Fruit fly (Drosophila melanogaster) whole organism, embryonic: ENCODE results near the gene CG8292.

Source experiments
- Bteb2 ChIP-seq: fragments of 200-800 bp; sonication (Bioruptor generic); optimal IDR thresholded peaks from 2 replicates; lab custom pipeline; 2016; ENCODE audit warnings: missing biosample characterization, missing genetic modification characterization
- CG12299 ChIP-seq: fragments of 200-800 bp; sonication (Bioruptor generic); optimal IDR thresholded peaks from 2 replicates; lab custom pipeline; 2018; ENCODE audit warnings: missing biosample characterization, mild to moderate bottlenecking, missing genetic modification characterization
- CG12391 ChIP-seq: fragments of 200-800 bp; sonication (Bioruptor generic); optimal IDR thresholded peaks from 3 replicates; lab custom pipeline; 2018; ENCODE audit warnings: missing biosample characterization, mild to moderate bottlenecking, missing genetic modification characterization, moderate library complexity
- CG15514 ChIP-seq: fragments of 200-800 bp; sonication (Bioruptor generic); optimal IDR thresholded peaks from 3 replicates; lab custom pipeline; 2017; ENCODE audit warnings: missing biosample characterization, missing genetic modification characterization, mild to moderate bottlenecking, moderate library complexity, missing genetic modification reagents
- CG17361 ChIP-seq: fragments of 200-800 bp; sonication (Bioruptor generic); IDR thresholded peaks from 3 replicates; pipeline ENCODE4 v1.3.6; 2022; ENCODE audit warnings: missing biosample characterization, missing genetic modification characterization
- CG17612 ChIP-seq: fragments of 200-800 bp; sonication (Bioruptor generic); IDR thresholded peaks from 2 replicates; pipeline ENCODE4 v1.3.6; 2022; ENCODE audit warnings: missing biosample characterization, missing genetic modification characterization
- CG18476 ChIP-seq: fragments of 200-800 bp; sonication (Bioruptor generic); optimal IDR thresholded peaks from 2 replicates; lab custom pipeline; 2016; ENCODE audit warnings: missing biosample characterization, mild to moderate bottlenecking, missing genetic modification characterization
- CG2120 ChIP-seq: fragments of 200-800 bp; sonication (Bioruptor generic); optimal IDR thresholded peaks from 3 replicates; lab custom pipeline; 2016; ENCODE audit warnings: missing biosample characterization, missing genetic modification characterization
- CG31441 ChIP-seq: fragments of 200-800 bp; sonication (Bioruptor generic); IDR thresholded peaks from 2 replicates; pipeline ENCODE4 v1.3.6; 2022; ENCODE audit warnings: missing biosample characterization, missing genetic modification characterization
- CG3281 ChIP-seq: fragments of 200-800 bp; sonication (Bioruptor generic); optimal IDR thresholded peaks from 3 replicates; lab custom pipeline; 2017; ENCODE audit warnings: missing biosample characterization, mild to moderate bottlenecking, missing genetic modification characterization
- CG4282 ChIP-seq: fragments of 200-800 bp; sonication (Bioruptor generic); optimal IDR thresholded peaks from 2 replicates; lab custom pipeline; 2016; ENCODE audit warnings: missing biosample characterization, missing genetic modification characterization
- CG6813 ChIP-seq: fragments of 200-800 bp; sonication (Bioruptor generic); optimal IDR thresholded peaks from 2 replicates; lab custom pipeline; 2017; ENCODE audit warnings: missing biosample characterization, missing genetic modification characterization, mild to moderate bottlenecking, moderate library complexity, missing genetic modification reagents
- CG6854 ChIP-seq: fragments of 200-800 bp; sonication (Bioruptor generic); optimal IDR thresholded peaks from 3 replicates; lab custom pipeline; 2017; ENCODE audit warnings: missing biosample characterization, mild to moderate bottlenecking, missing genetic modification characterization
- CG9727 ChIP-seq: fragments of 200-800 bp; sonication (Bioruptor generic); optimal IDR thresholded peaks from 3 replicates; lab custom pipeline; 2017; ENCODE audit warnings: missing biosample characterization, mild to moderate bottlenecking, missing genetic modification characterization
- CG9876 ChIP-seq: fragments of 200-800 bp; sonication (Bioruptor generic); optimal IDR thresholded peaks from 2 replicates; lab custom pipeline; 2016; ENCODE audit warnings: missing biosample characterization, missing genetic modification characterization
- D ChIP-seq, 2 experiments: fragments of 200-800 bp in 1 of 2; fragments of >200 bp in 1 of 2; sonication (Bioruptor generic) in 1 of 2; optimal IDR thresholded peaks; 2 replicates in 1 of 2; 3 replicates in 1 of 2; lab custom pipeline; 2017; ENCODE audit warnings: mild to moderate bottlenecking in 1 of 2, missing biosample characterization in 1 of 2, missing genetic modification characterization in 1 of 2, missing genetic modification reagents in 1 of 2
- E2f2 ChIP-seq: fragments of 200-800 bp; sonication (Bioruptor generic); IDR thresholded peaks from 2 replicates; pipeline ENCODE4 v1.3.6; 2022; ENCODE audit warnings: missing biosample characterization, missing genetic modification characterization
- Ets65A ChIP-seq: fragments of 200-800 bp; sonication (Bioruptor generic); peaks from one replicate; lab custom pipeline; 2016; ENCODE audit warnings: missing biosample characterization, missing genetic modification characterization
- Fer3 ChIP-seq: fragments of 200-800 bp; sonication (Bioruptor generic); optimal IDR thresholded peaks from 2 replicates; lab custom pipeline; 2018; ENCODE audit warnings: missing biosample characterization, mild to moderate bottlenecking, missing genetic modification characterization, moderate library complexity
- Lim3 ChIP-seq: fragments of 200-800 bp; sonication (Bioruptor generic); IDR thresholded peaks from 2 replicates; pipeline ENCODE4 v1.3.6; 2022; ENCODE audit warnings: missing biosample characterization, missing genetic modification characterization
- Lpt ChIP-seq: fragments of >200 bp; optimal IDR thresholded peaks from 2 replicates; lab custom pipeline; 2018; ENCODE audit warnings: missing biosample characterization, missing genetic modification characterization
- Meics ChIP-seq: fragments of 200-800 bp; sonication (Bioruptor generic); optimal IDR thresholded peaks from 2 replicates; lab custom pipeline; 2017; ENCODE audit warnings: missing biosample characterization, mild to moderate bottlenecking, missing genetic modification characterization
- NFAT ChIP-seq: fragments of 200-800 bp; sonication (Bioruptor generic); IDR thresholded peaks from 2 replicates; pipeline ENCODE4 v1.3.6; 2022; ENCODE audit warnings: missing biosample characterization, missing genetic modification characterization
- Sox100B ChIP-seq: fragments of 200-800 bp; sonication (Bioruptor generic); optimal IDR thresholded peaks from 3 replicates; lab custom pipeline; 2018; ENCODE audit warnings: missing biosample characterization, mild to moderate bottlenecking, missing genetic modification characterization
- Tbp ChIP-seq: fragments of >200 bp; optimal IDR thresholded peaks from 2 replicates; lab custom pipeline; 2018; ENCODE audit warnings: missing biosample characterization, missing genetic modification characterization
- YL-1 ChIP-seq: fragments of 200-800 bp; sonication (Bioruptor generic); optimal IDR thresholded peaks from 3 replicates; lab custom pipeline; 2017; ENCODE audit warnings: missing biosample characterization, mild to moderate bottlenecking, missing genetic modification characterization
- al ChIP-seq: fragments of 200-800 bp; sonication (Bioruptor generic); IDR thresholded peaks from 2 replicates; pipeline ENCODE4 v1.3.6; 2022; ENCODE audit warnings: missing biosample characterization, missing genetic modification characterization
- aop ChIP-seq: fragments of 200-800 bp; sonication (Bioruptor generic); IDR thresholded peaks from 2 replicates; pipeline ENCODE4 v1.3.6; 2022; ENCODE audit warnings: missing biosample characterization, missing genetic modification characterization
- ato ChIP-seq: fragments of 200-800 bp; sonication (Bioruptor generic); IDR thresholded peaks from 2 replicates; pipeline ENCODE4 v1.3.6; 2022; ENCODE audit warnings: missing biosample characterization, missing genetic modification characterization; ENCODE audit not compliant: partially characterized antibody
- bcd ChIP-seq: fragments of 200-800 bp; sonication (Bioruptor generic); optimal IDR thresholded peaks from 2 replicates; lab custom pipeline; 2017; ENCODE audit warnings: missing biosample characterization, mild to moderate bottlenecking, missing genetic modification characterization
- cas ChIP-seq: fragments of 200-800 bp; sonication (Bioruptor generic); IDR thresholded peaks from 2 replicates; pipeline ENCODE4 v1.3.6; 2022; ENCODE audit warnings: missing biosample characterization, missing genetic modification characterization
- cg ChIP-seq: fragments of 200-800 bp; sonication (Bioruptor generic); optimal IDR thresholded peaks from 3 replicates; lab custom pipeline; 2019; ENCODE audit warnings: missing biosample characterization, mild to moderate bottlenecking, missing genetic modification characterization, moderate library complexity
- chm ChIP-seq: fragments of 200-800 bp; sonication (Bioruptor generic); IDR thresholded peaks from 2 replicates; pipeline ENCODE4 v1.3.6; 2022; ENCODE audit warnings: missing biosample characterization, missing genetic modification characterization
- crc ChIP-seq: fragments of 200-800 bp; sonication (Bioruptor generic); optimal IDR thresholded peaks from 2 replicates; lab custom pipeline; 2016; ENCODE audit warnings: missing biosample characterization, missing genetic modification characterization
- croc ChIP-seq: fragments of 200-800 bp; sonication (Bioruptor generic); conservative IDR thresholded peaks from 3 replicates; pipeline ENCODE4 v1.3.6; 2022; ENCODE audit warnings: missing biosample characterization, missing genetic modification characterization
- en ChIP-seq: fragments of 200-800 bp; sonication (Bioruptor generic); optimal IDR thresholded peaks from 2 replicates; lab custom pipeline; 2016; ENCODE audit warnings: missing biosample characterization, missing genetic modification characterization
- kah ChIP-seq: fragments of 200-800 bp; sonication (Bioruptor generic); optimal IDR thresholded peaks from 2 replicates; lab custom pipeline; 2018; ENCODE audit warnings: missing biosample characterization, mild to moderate bottlenecking, missing genetic modification characterization
- kni ChIP-seq: fragments of 200-800 bp; sonication (Bioruptor generic); optimal IDR thresholded peaks from 3 replicates; lab custom pipeline; 2017; ENCODE audit warnings: mild to moderate bottlenecking, missing biosample characterization, missing genetic modification reagents, missing genetic modification characterization
- pita ChIP-seq: fragments of 200-800 bp; sonication (Bioruptor generic); optimal IDR thresholded peaks from 2 replicates; lab custom pipeline; 2017; ENCODE audit warnings: missing biosample characterization, mild to moderate bottlenecking, missing genetic modification characterization
- prd ChIP-seq, 3 experiments: fragments of >200 bp in 2 of 3; fragments of 200-800 bp in 1 of 3; sonication (Bioruptor generic) in 1 of 3; optimal IDR thresholded peaks in 2 of 3; IDR thresholded peaks in 1 of 3; 2 replicates in 2 of 3; 3 replicates in 1 of 3; pipeline versions ENCODE4 v1.3.6 to Lab custom; 2017 to 2022; ENCODE audit warnings: missing biosample characterization in 1 of 3, missing genetic modification characterization in 1 of 3
- run ChIP-seq: fragments of 200-800 bp; sonication (Bioruptor generic); optimal IDR thresholded peaks from 3 replicates; lab custom pipeline; 2018; ENCODE audit warnings: missing biosample characterization, mild to moderate bottlenecking, missing genetic modification characterization
- slp2 ChIP-seq: fragments of 200-800 bp; sonication (Bioruptor generic); optimal IDR thresholded peaks from 2 replicates; lab custom pipeline; 2016; ENCODE audit warnings: missing biosample characterization, missing genetic modification characterization
- sna ChIP-seq: fragments of 200-800 bp; sonication (Bioruptor generic); IDR thresholded peaks from 2 replicates; pipeline ENCODE4 v1.3.6; 2022; ENCODE audit warnings: missing biosample characterization, missing genetic modification characterization; ENCODE audit not compliant: partially characterized antibody
- sob ChIP-seq: fragments of 200-800 bp; sonication (Bioruptor generic); IDR thresholded peaks from 2 replicates; pipeline ENCODE4 v1.3.6; 2022; ENCODE audit warnings: missing biosample characterization, missing genetic modification characterization
- tin ChIP-seq: fragments of 200-800 bp; sonication (Bioruptor generic); optimal IDR thresholded peaks from 3 replicates; lab custom pipeline; 2016; ENCODE audit warnings: missing biosample characterization, missing genetic modification characterization
- ttk ChIP-seq: fragments of 200-800 bp; sonication (Bioruptor generic); IDR thresholded peaks from 2 replicates; pipeline ENCODE4 v2.1.2; 2022; ENCODE audit warnings: missing biosample characterization, missing genetic modification characterization
- zfh1 ChIP-seq: fragments of 200-800 bp; sonication (Bioruptor generic); IDR thresholded peaks from 3 replicates; pipeline ENCODE4 v1.3.6; 2022; ENCODE audit warnings: missing biosample characterization, missing genetic modification characterization

CG8292 gene

dm6 chr2L:8266670-8267435 is 49.0 kb upstream of the CG8292 start (continued):
- TF ChIP-seq CG18476 = no peak
- TF ChIP-seq Sox100B = no peak

dm6 chr2L:8266145-8266544 is 48.3 kb upstream of the CG8292 start:
- peak; percentile 35; the same call in 1 of the 3 replicates for TF ChIP-seq croc (GFP tag; lab: Robert Waterston, UW)
- no peak for TF ChIP-seq CG12299 (tag; lab: Kevin White, UChicago)
- TF ChIP-seq CG2120 (GFP tag; lab: Kevin White, UChicago) = no peak
- TF ChIP-seq pita (GFP tag; lab: Kevin White, UChicago) = no peak
- peak; percentile 35 for TF ChIP-seq CG9727
- peak; percentile 38 for TF ChIP-seq CG3281 (GFP tag; lab: Kevin White, UChicago)
- TF ChIP-seq CG15514 (GFP tag; lab: Kevin White, UChicago) = peak; percentile 31
- 0 out of 2 replicates have a peak, but pooled peaks have one; percentile 26 for TF ChIP-seq sob (GFP tag; lab: Robert Waterston, UW)
- TF ChIP-seq CG9876 (GFP tag; lab: Kevin White, UChicago) = no peak
- TF ChIP-seq sna (GFP tag; lab: Robert Waterston, UW) = no peak
- TF ChIP-seq chm = no peak
- TF ChIP-seq Meics = peak; percentile 68
- no peak for TF ChIP-seq Bteb2 (GFP tag; lab: Kevin White, UChicago)
- peak; percentile 36 for TF ChIP-seq CG6813
- TF ChIP-seq CG4282 (GFP tag; lab: Kevin White, UChicago) = no peak
- TF ChIP-seq Tbp (GFP tag; lab: Kevin White, UChicago) = no peak
- TF ChIP-seq YL-1 (GFP tag; lab: Kevin White, UChicago) = peak; percentile 35
- peak; percentile 25; the same call in 1 of the 2 replicates for TF ChIP-seq ttk (GFP tag; lab: Robert Waterston, UW)
- no peak for TF ChIP-seq Lpt (GFP tag; lab: Kevin White, UChicago)
- TF ChIP-seq tin (GFP tag; lab: Kevin White, UChicago) = peak; percentile 9
- TF ChIP-seq Sox100B = peak; percentile 77
- TF ChIP-seq en (GFP tag; lab: Kevin White, UChicago) = no peak
- TF ChIP-seq prd (optimal IDR thresholded peaks at IDR 0.05; lab: Kevin White, UChicago) = no peak
- TF ChIP-seq prd (GFP tag; IDR thresholded peaks at IDR 0.05; lab: Robert Waterston, UW) = peak; percentile 60
- no peak for TF ChIP-seq cas
- TF ChIP-seq al (GFP tag; lab: Robert Waterston, UW) = no peak
- no peak for TF ChIP-seq D (optimal IDR thresholded peaks at IDR 0.05; lab: Kevin White, UChicago)
- TF ChIP-seq D (GFP tag; optimal IDR thresholded peaks at IDR 0.05; lab: Kevin White, UChicago) = peak; percentile 40
- TF ChIP-seq zfh1 (GFP tag; lab: Robert Waterston, UW) = peak; percentile 53; the same call in 1 of the 3 replicates
- TF ChIP-seq cg (GFP tag; lab: Kevin White, UChicago) = no peak
- TF ChIP-seq Ets65A (GFP tag; lab: Kevin White, UChicago) = peak; percentile 80
- peak; percentile 58 for TF ChIP-seq Fer3
- TF ChIP-seq CG17612 (GFP tag; lab: Robert Waterston, UW) = no peak
- peak; percentile 54; the same call in 1 of the 2 replicates for TF ChIP-seq Lim3 (GFP tag; lab: Robert Waterston, UW)
- peak; percentile 46 for TF ChIP-seq bcd (GFP tag; lab: Kevin White, UChicago)
- no peak for TF ChIP-seq ato
- no peak for TF ChIP-seq aop
- TF ChIP-seq E2f2 (GFP tag; lab: Robert Waterston, UW) = peak; percentile 19; the same call in 1 of the 2 replicates
- TF ChIP-seq CG6854 = peak; percentile 14
- TF ChIP-seq CG17361 (GFP tag; lab: Robert Waterston, UW) = peak; percentile 71; the same call in 2 of the 3 replicates
- TF ChIP-seq CG12391 (tag; lab: Kevin White, UChicago) = peak; percentile 73
- TF ChIP-seq kni (GFP tag; lab: Kevin White, UChicago) = no peak
- peak; percentile 83 for TF ChIP-seq CG31441 (GFP tag; lab: Robert Waterston, UW)
- TF ChIP-seq kah = peak; percentile 70
- TF ChIP-seq run (tag; lab: Kevin White, UChicago) = peak; percentile 76
- no peak for TF ChIP-seq crc (GFP tag; lab: Kevin White, UChicago)
- no peak for TF ChIP-seq NFAT (GFP tag; lab: Robert Waterston, UW)
- no peak for TF ChIP-seq slp2 (GFP tag; lab: Kevin White, UChicago)
